Worm (Caenorhabditis elegans): ENCODE data around the gene C45H4.13.

DNA sequence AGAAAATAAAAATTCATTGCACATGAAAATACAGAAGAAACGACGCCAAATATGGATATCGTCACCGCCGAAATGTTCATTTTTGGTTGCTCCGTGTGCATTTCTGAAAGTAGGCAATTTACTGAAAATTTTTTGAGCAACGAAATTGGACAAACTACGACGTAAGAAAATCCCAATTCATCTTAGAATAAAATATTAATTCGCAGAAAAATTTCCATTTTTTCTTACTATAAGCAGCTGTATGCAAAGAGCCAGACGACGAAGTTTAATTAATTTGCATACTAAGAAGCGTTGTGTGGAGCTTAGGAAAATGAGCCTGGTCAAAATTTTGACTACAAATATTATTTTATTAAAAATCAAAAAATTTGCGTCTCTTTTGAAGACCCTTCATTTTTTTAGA is 15.9 kb upstream of the C45H4.13 start, which contains the start of gene srbc-19:
- TF ChIP-seq hmg-11 (tag; optimal IDR thresholded peaks at IDR 0.05) (no peak), nhr-11 (tag; optimal IDR thresholded peaks at IDR 0.05) (no peak), lin-39 (tag; optimal IDR thresholded peaks at IDR 0.05) (no peak)
